Worm (Caenorhabditis elegans) whole organism, L2 larva: Measurements from ENCODE around the gene F46F5.15.
"Not testable (repeated sequence)": the region's sequence is repeated elsewhere in the genome, so short reads cannot be mapped to it uniquely, and the experiment has no call there.

Experiments used
- ama-1 ChIP-seq: fragments of 150-350 bp; optimal IDR thresholded peaks from 2 replicates; lab custom pipeline; 2018; ENCODE audit warnings: inconsistent platforms
- fos-1 ChIP-seq: fragments of 150-350 bp; optimal IDR thresholded peaks from 2 replicates; lab custom pipeline; 2014; ENCODE audit warnings: missing biosample characterization, missing genetic modification characterization
- lin-11 ChIP-seq: fragments of 150-350 bp; sonication (generic microtip); optimal IDR thresholded peaks from 2 replicates; lab custom pipeline; 2014; ENCODE audit warnings: missing biosample characterization, missing genetic modification characterization, inconsistent platforms, mixed read lengths
- nhr-11 ChIP-seq: fragments of 150-350 bp; optimal IDR thresholded peaks from 2 replicates; lab custom pipeline; 2014; ENCODE audit warnings: missing biosample characterization, missing genetic modification characterization
- nhr-12 ChIP-seq: fragments of 150-350 bp; optimal IDR thresholded peaks from 2 replicates; lab custom pipeline; 2014; ENCODE audit warnings: missing biosample characterization, missing genetic modification characterization
- skn-1 ChIP-seq: sonication (generic microtip); optimal IDR thresholded peaks from 2 replicates; lab custom pipeline; 2017; ENCODE audit warnings: missing biosample characterization, missing genetic modification characterization
- zag-1 ChIP-seq: fragments of 150-350 bp; optimal IDR thresholded peaks from 2 replicates; lab custom pipeline; 2014; ENCODE audit warnings: missing biosample characterization, missing genetic modification characterization
- ztf-11 ChIP-seq: sonication (generic microtip); optimal IDR thresholded peaks from 2 replicates; lab custom pipeline; 2017; ENCODE audit warnings: missing biosample characterization, missing genetic modification characterization
- ztf-4 ChIP-seq: fragments of 150-350 bp; optimal IDR thresholded peaks from 2 replicates; lab custom pipeline; 2014; ENCODE audit warnings: missing biosample characterization, missing genetic modification characterization

ce11 chrII:822730-823129 lies 34.5 kb downstream of the F46F5.15 start, which contains the start of gene msrp-4:
- not testable (repeated sequence) for TF ChIP-seq ztf-11; zag-1 (tag; lab: Kevin White, UChicago); skn-1 (tag; lab: Kevin White, UChicago); lin-11 (tag; lab: Kevin White, UChicago); nhr-12; nhr-11 (tag; lab: Kevin White, UChicago); ama-1 (lab: Kevin White, UChicago); fos-1 (tag; lab: Kevin White, UChicago); ztf-4 (tag; lab: Kevin White, UChicago)
